Fruit fly (Drosophila melanogaster) whole organism, prepupa: Measurements from ENCODE around the gene CG4572.

Experiments
- CG32006 ChIP-seq: fragments of 200-800 bp; sonication (Bioruptor generic); optimal IDR thresholded peaks from 3 replicates; lab custom pipeline; 2017; ENCODE audit warnings: missing biosample characterization, mild to moderate bottlenecking, missing genetic modification characterization
- CG34406 ChIP-seq: fragments of 200-800 bp; sonication (Bioruptor generic); optimal IDR thresholded peaks from 3 replicates; lab custom pipeline; 2016; ENCODE audit warnings: missing biosample characterization, missing genetic modification characterization
- CG8119 ChIP-seq: fragments of 200-800 bp; sonication (Bioruptor generic); IDR thresholded peaks from 3 replicates; pipeline ENCODE4 v1.3.6; 2022; ENCODE audit warnings: missing biosample characterization, missing genetic modification characterization
- CG8319 ChIP-seq: fragments of 200-800 bp; sonication (Bioruptor generic); optimal IDR thresholded peaks from 3 replicates; lab custom pipeline; 2016; ENCODE audit warnings: missing biosample characterization, missing genetic modification characterization
- CG8632 ChIP-seq: fragments of 200-800 bp; sonication (Bioruptor generic); optimal IDR thresholded peaks from 3 replicates; lab custom pipeline; 2016; ENCODE audit warnings: missing biosample characterization, missing genetic modification characterization
- Eip78C ChIP-seq: fragments of 200-800 bp; sonication (Bioruptor generic); peaks from one replicate; lab custom pipeline; 2016; ENCODE audit warnings: missing biosample characterization, missing genetic modification characterization
- Ets21C ChIP-seq: fragments of 200-800 bp; sonication (Bioruptor generic); optimal IDR thresholded peaks from 3 replicates; lab custom pipeline; 2016; ENCODE audit warnings: missing biosample characterization, missing genetic modification characterization
- Ets96B ChIP-seq: fragments of 200-800 bp; optimal IDR thresholded peaks from 2 replicates; lab custom pipeline; 2019; ENCODE audit warnings: missing biosample characterization, mild to moderate bottlenecking, missing genetic modification characterization, moderate library complexity
- Gug ChIP-seq: fragments of 200-800 bp; sonication (Bioruptor generic); IDR thresholded peaks from 2 replicates; pipeline ENCODE4 v1.3.6; 2022; ENCODE audit warnings: missing biosample characterization, missing genetic modification characterization
- Lpt ChIP-seq: fragments of 200-800 bp; sonication (Bioruptor generic); optimal IDR thresholded peaks from 3 replicates; lab custom pipeline; 2016; ENCODE audit warnings: missing biosample characterization, missing genetic modification characterization
- Sox102F ChIP-seq: fragments of 200-800 bp; sonication (Bioruptor generic); optimal IDR thresholded peaks from 2 replicates; lab custom pipeline; 2016; ENCODE audit warnings: missing biosample characterization, mild to moderate bottlenecking, missing genetic modification characterization
- acj6 ChIP-seq: fragments of 200-800 bp; sonication (Bioruptor generic); optimal IDR thresholded peaks from 3 replicates; lab custom pipeline; 2016; ENCODE audit warnings: missing biosample characterization, missing genetic modification characterization
- cyc ChIP-seq: fragments of 200-800 bp; sonication (Bioruptor generic); optimal IDR thresholded peaks from 3 replicates; lab custom pipeline; 2016; ENCODE audit warnings: missing biosample characterization, missing genetic modification characterization
- dsx ChIP-seq: fragments of 200-800 bp; optimal IDR thresholded peaks from 3 replicates; lab custom pipeline; 2019; ENCODE audit warnings: missing biosample characterization, mild to moderate bottlenecking, missing genetic modification characterization, moderate library complexity; ENCODE audit not compliant: poor library complexity, severe bottlenecking

DNA sequence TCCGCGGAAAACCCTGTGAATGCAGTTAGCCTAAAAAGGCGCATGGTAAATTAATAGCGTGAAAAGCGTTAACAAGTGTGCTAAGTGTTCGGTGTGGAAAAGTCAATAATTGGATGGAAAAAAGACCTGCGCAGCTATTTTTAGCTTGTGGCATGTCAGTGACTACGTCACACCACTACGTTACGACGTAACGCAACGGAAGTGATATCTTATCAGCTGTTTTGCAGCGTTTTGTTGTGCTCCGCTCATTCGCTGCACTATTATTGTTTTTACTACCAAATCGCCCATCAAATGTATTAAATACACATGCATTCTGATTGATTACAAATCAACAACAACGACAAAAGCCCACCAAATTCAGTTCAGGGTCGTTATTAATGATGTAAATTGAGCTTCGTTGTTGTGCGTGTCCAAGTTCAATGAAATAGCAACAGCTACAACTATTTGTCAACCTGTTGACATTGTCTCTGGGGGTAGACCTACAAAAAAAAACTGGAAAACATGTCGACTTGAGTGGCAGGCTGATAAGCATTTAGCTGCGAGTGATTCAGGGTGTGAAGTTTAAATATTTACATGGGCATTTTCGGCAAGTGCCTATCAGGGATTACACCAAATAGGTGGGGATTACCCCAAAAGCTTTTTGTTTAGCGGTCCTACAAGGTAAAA is 16.5 kb downstream of the CG4572 start:
- TF ChIP-seq Ets21C (GFP tag; lab: Kevin White, UChicago) (no peak), Lpt (no peak), CG8319 (no peak), Gug (GFP tag; lab: Robert Waterston, UW) (no peak), CG8119 (GFP tag; lab: Robert Waterston, UW) (no peak), Ets96B (tag; lab: Kevin White, UChicago) (no peak), cyc (GFP tag; lab: Kevin White, UChicago) (no peak), Eip78C (GFP tag; lab: Kevin White, UChicago) (no peak), dsx (no peak), CG8632 (GFP tag; lab: Kevin White, UChicago) (no peak), CG34406 (GFP tag; lab: Kevin White, UChicago) (no peak), CG32006 (no peak), acj6 (no peak), Sox102F (GFP tag; lab: Kevin White, UChicago) (no peak)
